Fruit fly (Drosophila melanogaster) S2 (cell line): ENCODE measurements around the gene CkIIalpha-i3.

Experiments
- CG8478 ChIP-seq: fragments of >200 bp; optimal IDR thresholded peaks from 2 replicates; lab custom pipeline; 2018
- CTCF ChIP-seq, 2 experiments: fragments of >200 bp; optimal IDR thresholded peaks; 2 replicates each; lab custom pipeline; 2018

DNA sequence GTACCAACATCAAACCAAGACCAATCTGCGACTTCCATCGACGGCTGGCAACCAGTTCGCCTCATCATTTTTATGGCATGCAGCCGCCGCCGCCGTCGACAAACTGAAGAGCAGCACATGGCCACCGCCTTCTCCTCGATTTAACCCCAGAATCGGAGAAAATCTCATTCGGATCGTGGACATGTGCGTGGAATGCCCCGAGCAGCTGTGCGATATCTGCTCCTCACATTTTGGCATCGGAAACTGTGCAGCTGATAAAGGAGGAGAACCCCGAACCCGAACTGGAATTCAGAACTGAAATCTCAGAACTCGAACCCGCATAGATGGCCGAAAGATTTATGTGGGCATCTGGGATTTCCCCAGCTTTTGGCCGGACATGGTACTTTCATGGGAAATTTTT lies 32.7 kb upstream of the CkIIalpha-i3 start:
- no peak for TF ChIP-seq CTCF (optimal IDR thresholded peaks at IDR 0.05; lab: Kevin White, UChicago)
- TF ChIP-seq CG8478 (lab: Kevin White, UChicago): no peak
